Worm (Caenorhabditis elegans) whole organism, early embryonic: ENCODE measurements around the gene cbp-1.

Experiments
- B0310.2 ChIP-seq: sonication (generic microtip); optimal IDR thresholded peaks from 2 replicates; lab custom pipeline; 2016; ENCODE audit warnings: mild to moderate bottlenecking, missing genetic modification characterization, missing compliant biosample characterization
- ama-1 ChIP-seq: fragments of 150-350 bp; optimal IDR thresholded peaks from 2 replicates; lab custom pipeline; 2014
- ceh-36 ChIP-seq: sonication (generic microtip); optimal IDR thresholded peaks from 2 replicates; lab custom pipeline; 2016; ENCODE audit warnings: missing genetic modification characterization, inconsistent platforms, missing compliant biosample characterization
- hmbx-1 ChIP-seq: sonication (generic microtip); optimal IDR thresholded peaks from 2 replicates; lab custom pipeline; 2016; ENCODE audit warnings: mild to moderate bottlenecking, missing genetic modification characterization, missing compliant biosample characterization
- hnd-1 ChIP-seq: sonication (generic microtip); optimal IDR thresholded peaks from 2 replicates; lab custom pipeline; 2016; ENCODE audit warnings: missing genetic modification characterization, missing compliant biosample characterization
- sea-1 ChIP-seq: fragments of 200-800 bp; sonication (Bioruptor generic); conservative IDR thresholded peaks from 2 replicates; pipeline ENCODE4 v1.3.6; 2022; ENCODE audit warnings: missing genetic modification characterization, missing compliant biosample characterization

ce11 chrIII:9717243-9717642 lies 49.1 kb upstream of the cbp-1 start:
- TF ChIP-seq B0310.2 (no peak), sea-1 (no peak), ama-1 (lab: Kevin White, UChicago) (peak; percentile 57), ceh-36 (no peak), hmbx-1 (tag; lab: Kevin White, UChicago) (no peak), hnd-1 (tag; lab: Kevin White, UChicago) (no peak)
